Worm (Caenorhabditis elegans) whole organism, late embryonic: ENCODE results near the gene arx-6.

ENCODE experiments used
- F13H6.1 ChIP-seq: sonication (generic microtip); optimal IDR thresholded peaks from 2 replicates; lab custom pipeline; 2016; ENCODE audit warnings: missing genetic modification characterization, missing compliant biosample characterization
- T23F11.4 ChIP-seq: fragments of 200-800 bp; sonication (Bioruptor generic); optimal IDR thresholded peaks from 2 replicates; lab custom pipeline; 2018; ENCODE audit warnings: mild to moderate bottlenecking, missing genetic modification characterization, missing compliant biosample characterization
- ama-1 ChIP-seq: fragments of 150-350 bp; optimal IDR thresholded peaks from 2 replicates; lab custom pipeline; 2014
- ceh-24 ChIP-seq: sonication (generic microtip); optimal IDR thresholded peaks from 2 replicates; lab custom pipeline; 2016; ENCODE audit warnings: mild to moderate bottlenecking, missing genetic modification characterization, missing compliant biosample characterization
- ceh-45 ChIP-seq: fragments of 200-800 bp; sonication (Bioruptor generic); IDR thresholded peaks from 2 replicates; pipeline ENCODE4 v1.3.6; 2022; ENCODE audit warnings: missing genetic modification reagents, missing genetic modification characterization, missing compliant biosample characterization
- ets-4 ChIP-seq: sonication (generic microtip); optimal IDR thresholded peaks from 2 replicates; lab custom pipeline; 2016; ENCODE audit warnings: missing genetic modification characterization, missing compliant biosample characterization
- fax-1 ChIP-seq: sonication (generic microtip); optimal IDR thresholded peaks from 2 replicates; lab custom pipeline; 2016; ENCODE audit warnings: missing genotype, missing genetic modification characterization, missing compliant biosample characterization
- fkh-10 ChIP-seq: fragments of 150-350 bp; optimal IDR thresholded peaks from 2 replicates; lab custom pipeline; 2014; ENCODE audit warnings: missing biosample characterization, missing genetic modification reagents, missing genetic modification characterization
- hlh-30 ChIP-seq: sonication (generic microtip); optimal IDR thresholded peaks from 2 replicates; lab custom pipeline; 2017; ENCODE audit warnings: antibody characterized with exemption, missing genetic modification characterization, missing compliant biosample characterization; ENCODE audit not compliant: insufficient read depth
- mec-3 ChIP-seq: sonication (generic microtip); optimal IDR thresholded peaks from 2 replicates; lab custom pipeline; 2016; ENCODE audit warnings: borderline replicate concordance, missing genetic modification characterization, missing compliant biosample characterization
- nfya-1 ChIP-seq: sonication (generic microtip); optimal IDR thresholded peaks from 2 replicates; lab custom pipeline; 2017; ENCODE audit warnings: missing genetic modification characterization, mild to moderate bottlenecking, missing compliant biosample characterization, antibody characterized with exemption, moderate library complexity
- pag-3 ChIP-seq: sonication (generic microtip); optimal IDR thresholded peaks from 2 replicates; lab custom pipeline; 2016; ENCODE audit warnings: missing compliant biosample characterization, missing genetic modification characterization, borderline replicate concordance
- unc-3 ChIP-seq, 2 experiments: fragments of 200-800 bp in 1 of 2; sonication (Bioruptor generic) in 1 of 2; sonication (generic microtip) in 1 of 2; conservative IDR thresholded peaks in 1 of 2; optimal IDR thresholded peaks in 1 of 2; 2 replicates each; pipeline versions ENCODE4 v1.3.6 to Lab custom; 2016 to 2022; ENCODE audit warnings: missing compliant biosample characterization in 2 of 2, missing genetic modification characterization in 2 of 2, missing genetic modification reagents in 1 of 2
- unc-86 ChIP-seq: sonication (generic microtip); optimal IDR thresholded peaks from 2 replicates; lab custom pipeline; 2016; ENCODE audit warnings: missing genetic modification characterization, missing compliant biosample characterization

DNA sequence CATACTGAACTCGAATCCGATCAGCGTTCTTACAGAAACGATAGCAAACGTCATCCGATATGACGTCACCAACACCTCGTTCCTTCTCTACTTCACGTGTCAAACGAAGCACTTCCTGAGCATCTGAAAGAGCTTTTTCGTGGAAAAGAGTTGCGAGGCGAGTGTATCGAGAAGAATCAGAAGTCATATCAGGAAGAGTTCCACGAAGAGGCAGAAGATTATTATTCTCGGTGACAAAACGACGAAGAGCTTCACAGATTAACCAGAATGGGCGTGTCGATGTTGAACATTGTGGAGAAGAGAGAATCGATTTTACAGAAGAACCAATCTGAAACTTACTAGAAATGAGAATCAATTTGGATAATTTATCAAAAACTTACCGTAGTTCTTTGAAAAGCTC is 40.4 kb downstream of the arx-6 start:
- TF ChIP-seq ets-4 (tag; lab: Kevin White, UChicago) (no peak), unc-3 (GFP tag; conservative IDR thresholded peaks at IDR 0.05; lab: Robert Waterston, UW) (no peak), unc-3 (tag; optimal IDR thresholded peaks at IDR 0.05; lab: Kevin White, UChicago) (no peak), nfya-1 (no peak), hlh-30 (tag; lab: Kevin White, UChicago) (no peak), fax-1 (tag; lab: Kevin White, UChicago) (no peak), ceh-24 (tag; lab: Kevin White, UChicago) (no peak), mec-3 (tag; lab: Kevin White, UChicago) (no peak), ama-1 (lab: Kevin White, UChicago) (no peak), unc-86 (tag; lab: Kevin White, UChicago) (no peak), ceh-45 (GFP tag; lab: Robert Waterston, UW) (no peak), F13H6.1 (tag; lab: Kevin White, UChicago) (no peak), pag-3 (tag; lab: Kevin White, UChicago) (no peak), fkh-10 (GFP tag; lab: Kevin White, UChicago) (no peak), T23F11.4 (no peak)
